Worm (Caenorhabditis elegans): Measurements from ENCODE around the gene tbx-2.

tbx-2 gene

ce11 chrIII:5096741-5097140 is 39.4 kb downstream of the tbx-2 start:
- TF ChIP-seq nhr-71 (tag; optimal IDR thresholded peaks at IDR 0.05) (peak; percentile 43), nhr-19 (GFP tag; conservative IDR thresholded peaks at IDR 0.05) (peak; percentile 30), blmp-1 (tag; optimal IDR thresholded peaks at IDR 0.05) (peak; percentile 84), unc-130 (tag; optimal IDR thresholded peaks at IDR 0.05) (no peak), pax-3 (tag; optimal IDR thresholded peaks at IDR 0.05) (no peak), lin-14 (GFP tag; optimal IDR thresholded peaks at IDR 0.05) (peak; percentile 29), nhr-85 (tag) (peak; percentile 60), snu-23 (GFP tag; optimal IDR thresholded peaks at IDR 0.05) (peak; percentile 13), Y116A8C.19 (tag; optimal IDR thresholded peaks at IDR 0.05; ENCODE audit: borderline replicate concordance) (no peak), egl-27 (tag; optimal IDR thresholded peaks at IDR 0.05) (no peak), unc-86 (tag; optimal IDR thresholded peaks at IDR 0.05) (no peak), nhr-20 (tag; optimal IDR thresholded peaks at IDR 0.05) (peak; percentile 67), elt-3 (tag; optimal IDR thresholded peaks at IDR 0.05) (peak in 5 of 6 experiments; percentile 55 to 87 (median 82)), tbx-2 (tag; optimal IDR thresholded peaks at IDR 0.05) (peak; percentile 10)

- TF ChIP-seq efl-3 (GFP tag; optimal IDR thresholded peaks at IDR 0.05) (no peak), nhr-85 (tag) (no peak), nhr-77 (tag; optimal IDR thresholded peaks at IDR 0.05) (no peak), efl-1 (optimal IDR thresholded peaks at IDR 0.05) (no peak), efl-1 (GFP tag; optimal IDR thresholded peaks at IDR 0.05 in 1 of 2) (no peak), lin-13 (GFP tag; optimal IDR thresholded peaks at IDR 0.05) (no peak), sox-4 (tag; optimal IDR thresholded peaks at IDR 0.05) (no peak), fos-1 (tag; optimal IDR thresholded peaks at IDR 0.05) (no peak), lin-39 (tag; optimal IDR thresholded peaks at IDR 0.05) (no peak), F16B12.6 (tag; optimal IDR thresholded peaks at IDR 0.05) (no peak)
These were observed 41.6 kb downstream of the tbx-2 start, which contains the start of gene F54D8.10 for ce11 chrIII:5094506-5094905. Gene F54D8.10 (plus strand): TSS chrIII:5094806.

ce11 chrIII:5092345-5092744 is 43.8 kb downstream of the tbx-2 start:
- TF ChIP-seq ceh-82 (tag; optimal IDR thresholded peaks at IDR 0.05) (no peak), ceh-8 (GFP tag; optimal IDR thresholded peaks at IDR 0.05) (no peak), swsn-7 (tag; optimal IDR thresholded peaks at IDR 0.05) (no peak), efl-3 (GFP tag; optimal IDR thresholded peaks at IDR 0.05) (no peak), fkh-8 (tag; optimal IDR thresholded peaks at IDR 0.05) (no peak), irx-1 (tag; optimal IDR thresholded peaks at IDR 0.05) (no peak), pax-3 (tag; optimal IDR thresholded peaks at IDR 0.05) (no peak)

DNA sequence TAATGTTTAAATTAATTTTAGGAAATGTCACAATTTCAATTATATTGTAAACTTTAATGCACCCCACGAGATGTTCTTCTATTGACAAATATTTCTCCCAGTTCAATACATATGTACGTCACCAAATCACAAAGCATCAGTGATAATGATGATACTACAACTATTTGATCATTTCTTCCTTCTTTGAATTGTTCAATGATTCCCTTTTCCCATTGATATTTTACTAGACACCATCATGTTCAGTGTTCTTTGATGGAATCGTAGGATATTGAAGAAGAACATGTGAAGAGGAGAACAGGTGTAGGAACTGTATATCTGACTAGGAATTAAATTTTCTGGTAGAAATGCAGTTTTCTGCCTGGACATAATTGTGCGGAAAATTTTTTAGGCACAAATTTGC is 46.6 kb downstream of the tbx-2 start:
- TF ChIP-seq lin-13 (GFP tag; optimal IDR thresholded peaks at IDR 0.05) = no peak
- no peak for TF ChIP-seq fkh-8 (tag; optimal IDR thresholded peaks at IDR 0.05)
- TF ChIP-seq pag-3 (tag; optimal IDR thresholded peaks at IDR 0.05; ENCODE audit: borderline replicate concordance, insufficient read depth) = no peak
- TF ChIP-seq nhr-85 (tag) = peak; percentile 49
- TF ChIP-seq efl-1 (optimal IDR thresholded peaks at IDR 0.05) = no peak
- peak in 1 of 2 experiments; percentile 44 for TF ChIP-seq efl-1 (GFP tag; optimal IDR thresholded peaks at IDR 0.05 in 1 of 2)
- peak; percentile 73 for TF ChIP-seq nhr-19 (GFP tag; conservative IDR thresholded peaks at IDR 0.05)
- TF ChIP-seq lsy-2 (tag; optimal IDR thresholded peaks at IDR 0.05) = no peak
- peak; percentile 25 for TF ChIP-seq blmp-1 (tag; optimal IDR thresholded peaks at IDR 0.05)
- TF ChIP-seq isw-1 (GFP tag; IDR thresholded peaks at IDR 0.05) = no peak
- no peak for TF ChIP-seq nhr-11 (tag; optimal IDR thresholded peaks at IDR 0.05)
- TF ChIP-seq nhr-71 (tag; optimal IDR thresholded peaks at IDR 0.05) = peak; percentile 36
- TF ChIP-seq snu-23 (GFP tag; optimal IDR thresholded peaks at IDR 0.05) = peak; percentile 15
- TF ChIP-seq zip-4 (GFP tag; optimal IDR thresholded peaks at IDR 0.05) = no peak
- no peak for TF ChIP-seq sup-37 (GFP tag; optimal IDR thresholded peaks at IDR 0.05)
- no peak for TF ChIP-seq hlh-4 (tag; optimal IDR thresholded peaks at IDR 0.05)
- TF ChIP-seq elt-3 (tag; optimal IDR thresholded peaks at IDR 0.05) = peak in 5 of 6 experiments; percentile 30 to 75 (median 33)
- TF ChIP-seq lin-14 (GFP tag; optimal IDR thresholded peaks at IDR 0.05) = peak; percentile 32
- TF ChIP-seq nhr-20 (tag; optimal IDR thresholded peaks at IDR 0.05) = peak; percentile 32
- no peak for TF ChIP-seq tbx-2 (tag; optimal IDR thresholded peaks at IDR 0.05)
- TF ChIP-seq ama-1 (optimal IDR thresholded peaks at IDR 0.05) = no peak
- no peak for TF ChIP-seq ztf-11 (tag; optimal IDR thresholded peaks at IDR 0.05)
- TF ChIP-seq egl-13 (tag; optimal IDR thresholded peaks at IDR 0.05) = no peak
